Fruit fly (Drosophila melanogaster): Measurements from ENCODE around the gene Sol1.

Gene Sol1

dm6 chr3R:12443769-12444168 is 57.7 kb downstream of the Sol1 start (continued):
- TF ChIP-seq HLH4C (GFP tag; IDR thresholded peaks at IDR 0.05; ENCODE audit: partially characterized antibody) = 0 out of 3 replicates have a peak, but pooled peaks have one; percentile 19
- no peak for TF ChIP-seq sob (GFP tag; IDR thresholded peaks at IDR 0.05)
- no peak for TF ChIP-seq Xbp1 (GFP tag; optimal IDR thresholded peaks at IDR 0.05)
- peak; percentile 49 for TF ChIP-seq B-H2 (GFP tag; optimal IDR thresholded peaks at IDR 0.05)
- peak; percentile 30 for TF ChIP-seq CG13894 (tag; optimal IDR thresholded peaks at IDR 0.05)
- no peak for TF ChIP-seq CG3838 (GFP tag; optimal IDR thresholded peaks at IDR 0.05)
- TF ChIP-seq schlank (tag; optimal IDR thresholded peaks at IDR 0.05) = no peak
- TF ChIP-seq tna (GFP tag; IDR thresholded peaks at IDR 0.05; ENCODE audit: partially characterized antibody) = 0 out of 2 replicates have a peak, but pooled peaks have one; percentile 37
- no peak for TF ChIP-seq Oaz (GFP tag; IDR thresholded peaks at IDR 0.05)
- no peak for TF ChIP-seq CG4328 (GFP tag; optimal IDR thresholded peaks at IDR 0.05)

dm6 chr3R:12445468-12445867 is 59.4 kb downstream of the Sol1 start:
- no peak for TF ChIP-seq fu2 (GFP tag; optimal IDR thresholded peaks at IDR 0.05)
- TF ChIP-seq org-1 (GFP tag; optimal IDR thresholded peaks at IDR 0.05) = no peak
- peak; percentile 12 for TF ChIP-seq exex (tag; optimal IDR thresholded peaks at IDR 0.05)
- no peak for TF ChIP-seq GATAe (GFP tag; conservative IDR thresholded peaks at IDR 0.05)
- peak; percentile 29 for TF ChIP-seq CG7987 (GFP tag; optimal IDR thresholded peaks at IDR 0.05)

- TF ChIP-seq klu (GFP tag; IDR thresholded peaks at IDR 0.05) (no peak), CG4282 (GFP tag; optimal IDR thresholded peaks at IDR 0.05) (no peak), Atf6 (GFP tag; IDR thresholded peaks at IDR 0.05) (no peak), MBD-R2 (GFP tag; IDR thresholded peaks at IDR 0.05) (no peak), CG7928 (GFP tag; optimal IDR thresholded peaks at IDR 0.05) (no peak), chn (GFP tag; optimal IDR thresholded peaks at IDR 0.05) (no peak), rib (GFP tag; IDR thresholded peaks at IDR 0.05) (no peak), CG18599 (GFP tag; optimal IDR thresholded peaks at IDR 0.05) (no peak), pita (GFP tag; optimal IDR thresholded peaks at IDR 0.05) (no peak), bcd (GFP tag; optimal IDR thresholded peaks at IDR 0.05) (no peak), CG33557 (GFP tag; optimal IDR thresholded peaks at IDR 0.05) (no peak), CG12659 (GFP tag; optimal IDR thresholded peaks at IDR 0.05) (no peak), schlank (tag; optimal IDR thresholded peaks at IDR 0.05) (no peak), jigr1 (GFP tag; IDR thresholded peaks at IDR 0.05) (no peak), sisA (GFP tag; IDR thresholded peaks at IDR 0.05) (no peak), CG14667 (GFP tag; IDR thresholded peaks at IDR 0.05) (no peak), CG2202 (tag; optimal IDR thresholded peaks at IDR 0.05) (no peak)
Measured at dm6 chr3R:12447353-12447752, 61.3 kb downstream of the Sol1 start, which contains the start of gene vrs. Gene vrs, plus strand, starts transcription at chr3R:12447653.

DNA sequence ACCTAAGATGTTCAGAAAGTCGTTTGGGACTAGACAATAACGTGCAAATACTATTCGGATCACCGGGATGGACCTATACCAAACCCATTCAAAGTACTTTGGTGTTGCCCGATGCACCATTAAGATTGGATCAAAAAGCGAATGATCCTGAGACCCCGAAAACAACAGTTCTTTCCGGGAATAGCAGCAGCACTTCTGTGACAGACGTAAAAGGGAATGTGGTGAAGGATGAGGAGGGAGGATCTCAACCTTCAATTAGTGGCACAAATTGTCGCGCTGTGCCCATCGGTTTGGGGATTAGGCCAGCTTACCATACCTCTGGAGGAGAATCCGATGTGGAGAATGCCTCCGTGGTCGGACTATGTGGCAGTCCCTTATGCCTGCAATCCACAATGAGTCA is 62.3 kb downstream of the Sol1 start:
- TF ChIP-seq ab (GFP tag; optimal IDR thresholded peaks at IDR 0.05) (no peak), Ets65A (GFP tag) (peak; percentile 92)

- TF ChIP-seq CG18011 (GFP tag; optimal IDR thresholded peaks at IDR 0.05) (peak; percentile 93), CG10959 (GFP tag; IDR thresholded peaks at IDR 0.05) (peak; percentile 100), CG12391 (tag; optimal IDR thresholded peaks at IDR 0.05) (peak; percentile 100), CG31224 (GFP tag; IDR thresholded peaks at IDR 0.05) (peak; percentile 98), CG10565 (GFP tag; optimal IDR thresholded peaks at IDR 0.05) (peak; percentile 98), Lhr (GFP tag; optimal IDR thresholded peaks at IDR 0.05) (peak; percentile 99), HLHmδ (GFP tag; optimal IDR thresholded peaks at IDR 0.05) (no peak), CG32767 (GFP tag; IDR thresholded peaks at IDR 0.05) (peak; percentile 100), D19B (GFP tag; optimal IDR thresholded peaks at IDR 0.05) (peak; percentile 97), dan (GFP tag; IDR thresholded peaks at IDR 0.05) (peak; percentile 97), CG4730 (GFP tag; IDR thresholded peaks at IDR 0.05) (peak; percentile 100), corto (GFP tag; optimal IDR thresholded peaks at IDR 0.05) (peak; percentile 100), kni (GFP tag; optimal IDR thresholded peaks at IDR 0.05) (peak; percentile 99), disco-r (GFP tag; optimal IDR thresholded peaks at IDR 0.05) (peak; percentile 99)
Measured at dm6 chr3R:12448889-12449314, 62.9 kb downstream of the Sol1 start, which contains the start of gene CG18549. Gene CG18549, plus strand, starts transcription at chr3R:12449296.

Measured in whole organism, embryonic.